Worm (Caenorhabditis elegans): Measurements from ENCODE around the gene nlp-20.

nlp-20 gene

ce11 chrIV:7642971-7643370 lies at the start of gene nlp-20:
TSS of gene nlp-20 (minus strand) at chrIV:7643071.
- no peak for TF ChIP-seq W03F9.2 (tag; optimal IDR thresholded peaks at IDR 0.05)
- TF ChIP-seq him-1 (tag; optimal IDR thresholded peaks at IDR 0.05) = no peak
- TF ChIP-seq dao-5 (tag; optimal IDR thresholded peaks at IDR 0.05) = no peak

ce11 chrIV:7692451-7692850 lies 49.6 kb upstream of the nlp-20 start:
- TF ChIP-seq W03F9.2 (tag; optimal IDR thresholded peaks at IDR 0.05) (no peak), dao-5 (tag; optimal IDR thresholded peaks at IDR 0.05) (no peak), him-1 (tag; optimal IDR thresholded peaks at IDR 0.05) (no peak)

DNA sequence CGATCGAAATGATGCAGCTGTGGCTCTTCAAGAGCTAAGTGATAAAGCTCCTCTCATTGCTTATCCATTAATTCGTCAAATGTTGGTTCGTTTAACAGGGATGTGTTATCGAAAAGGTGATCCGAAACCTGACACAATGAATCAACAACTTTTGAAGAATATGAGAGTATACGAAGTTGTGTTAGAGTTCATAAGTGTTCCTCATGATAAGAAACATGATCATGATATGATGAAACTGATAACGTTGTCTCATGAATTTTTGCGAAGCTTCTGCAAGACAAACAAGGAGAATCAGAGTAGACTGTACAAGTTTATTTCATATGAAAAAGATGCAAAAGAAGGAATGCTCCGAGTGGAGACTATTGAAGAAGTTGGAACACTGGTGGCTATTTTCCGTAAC lies 46.5 kb upstream of the nlp-20 start:
- TF ChIP-seq him-1 (tag; optimal IDR thresholded peaks at IDR 0.05) (no peak), W03F9.2 (tag; optimal IDR thresholded peaks at IDR 0.05) (no peak), dao-5 (tag; optimal IDR thresholded peaks at IDR 0.05) (no peak)

ce11 chrIV:7679120-7679519 lies 36.2 kb upstream of the nlp-20 start:
- TF ChIP-seq him-1 (tag; optimal IDR thresholded peaks at IDR 0.05) (no peak), dao-5 (tag; optimal IDR thresholded peaks at IDR 0.05) (no peak)

DNA sequence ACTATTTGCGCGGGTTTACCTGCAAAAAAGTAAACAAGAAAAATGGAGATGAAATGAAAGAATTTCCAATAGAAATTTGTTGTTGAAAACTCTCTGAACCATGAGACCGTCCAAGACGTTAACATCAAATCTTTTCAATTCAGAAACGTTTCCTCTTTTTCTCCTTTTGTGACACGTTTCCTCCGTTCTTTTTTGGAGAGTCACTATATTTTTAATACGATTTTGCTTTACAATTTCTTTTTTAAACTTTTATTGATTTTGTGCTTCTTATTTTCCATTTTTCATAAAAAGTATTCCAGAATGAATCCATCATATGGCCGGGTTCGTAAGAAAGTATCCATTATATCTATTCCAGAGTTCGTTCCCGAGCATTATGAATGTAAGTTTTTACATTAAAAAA lies 32.0 kb upstream of the nlp-20 start, which contains the start of gene itr-1:
Gene itr-1, plus strand, starts transcription at position 301 of the 400 bp plus-strand sequence.
- TF ChIP-seq him-1 (tag; optimal IDR thresholded peaks at IDR 0.05) (no peak), dao-5 (tag; optimal IDR thresholded peaks at IDR 0.05) (no peak), W03F9.2 (tag; optimal IDR thresholded peaks at IDR 0.05) (no peak)

DNA sequence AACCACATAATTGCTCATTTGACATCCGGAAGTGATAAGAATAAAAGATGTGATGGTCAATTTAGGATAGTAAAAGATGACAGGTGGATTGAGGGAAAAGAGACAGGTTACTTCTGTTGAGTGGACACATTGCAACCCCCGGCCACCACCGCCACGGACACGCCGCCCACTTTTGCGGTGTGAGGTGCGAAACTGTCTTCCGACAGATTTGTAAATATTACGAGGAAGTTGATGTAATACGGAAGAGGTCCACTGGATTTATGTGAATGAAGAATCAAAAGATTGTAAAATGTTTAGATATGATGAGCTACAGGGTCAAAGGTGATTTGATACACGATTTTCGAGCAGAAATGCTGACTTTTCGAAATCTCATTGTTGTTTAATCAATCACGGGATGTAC lies 30.0 kb upstream of the nlp-20 start, which contains the start of gene C08G9.2:
Gene C08G9.2, minus strand, starts transcription at position 101 of the 400 bp plus-strand sequence.
- no peak for TF ChIP-seq dao-5 (tag; optimal IDR thresholded peaks at IDR 0.05)
- TF ChIP-seq W03F9.2 (tag; optimal IDR thresholded peaks at IDR 0.05) = no peak
- no peak for TF ChIP-seq him-1 (tag; optimal IDR thresholded peaks at IDR 0.05)

DNA sequence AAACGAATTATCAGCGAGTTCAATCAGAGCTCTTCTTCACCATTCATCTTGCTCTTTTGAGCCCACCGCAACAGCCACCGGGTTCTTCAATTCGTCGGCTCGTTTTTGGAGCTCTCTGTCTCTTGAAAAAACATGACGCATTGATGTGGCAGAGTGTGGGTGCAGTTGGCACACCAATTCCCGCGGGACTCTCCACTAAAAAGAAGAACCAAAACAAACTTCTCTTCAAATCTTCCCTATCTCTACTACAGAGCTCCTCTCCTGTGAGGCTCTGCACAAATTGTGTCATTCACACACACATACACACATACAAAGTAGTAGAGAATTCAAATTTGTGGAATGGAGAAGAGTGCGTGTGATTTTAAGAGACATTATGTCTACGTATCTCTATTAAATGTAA lies 20.1 kb upstream of the nlp-20 start:
- TF ChIP-seq him-1 (tag; optimal IDR thresholded peaks at IDR 0.05) = peak; percentile 43
- no peak for TF ChIP-seq dao-5 (tag; optimal IDR thresholded peaks at IDR 0.05)

ce11 chrIV:7661569-7661968 lies 18.7 kb upstream of the nlp-20 start:
- no peak for TF ChIP-seq W03F9.2 (tag; optimal IDR thresholded peaks at IDR 0.05)
- no peak for TF ChIP-seq dao-5 (tag; optimal IDR thresholded peaks at IDR 0.05)
- no peak for TF ChIP-seq him-1 (tag; optimal IDR thresholded peaks at IDR 0.05)

- no peak for TF ChIP-seq him-1 (tag; optimal IDR thresholded peaks at IDR 0.05)
- no peak for TF ChIP-seq dao-5 (tag; optimal IDR thresholded peaks at IDR 0.05)
- no peak for TF ChIP-seq W03F9.2 (tag; optimal IDR thresholded peaks at IDR 0.05)
Measured at ce11 chrIV:7659481-7659880, 16.6 kb upstream of the nlp-20 start.

DNA sequence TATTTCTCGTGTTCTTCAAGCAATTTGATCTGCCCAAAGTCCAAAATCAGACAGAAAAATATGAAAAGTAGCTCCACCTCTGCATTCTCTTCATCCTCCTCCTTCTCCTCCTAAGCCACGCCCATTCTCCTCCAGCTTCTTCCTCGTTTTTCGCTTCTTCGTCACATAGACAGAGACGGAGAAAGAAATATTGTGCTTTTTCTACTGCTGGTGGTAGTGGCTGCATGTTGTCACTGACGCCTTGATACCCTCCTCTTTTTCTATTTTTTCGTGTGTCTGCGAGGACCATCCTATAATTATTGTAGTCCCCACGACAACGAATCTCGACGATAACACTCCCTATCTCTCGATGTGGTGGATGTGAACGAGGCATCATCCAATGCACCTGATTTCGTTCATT lies 15.7 kb upstream of the nlp-20 start, which contains the start of gene C08G9.1:
Gene C08G9.1, plus strand, starts transcription at position 175 of the 400 bp plus-strand sequence.
- no peak for TF ChIP-seq him-1 (tag; optimal IDR thresholded peaks at IDR 0.05)
- no peak for TF ChIP-seq W03F9.2 (tag; optimal IDR thresholded peaks at IDR 0.05)
- TF ChIP-seq dao-5 (tag; optimal IDR thresholded peaks at IDR 0.05) = no peak

- no peak for TF ChIP-seq dao-5 (tag; optimal IDR thresholded peaks at IDR 0.05)
- TF ChIP-seq W03F9.2 (tag; optimal IDR thresholded peaks at IDR 0.05) = peak; percentile 70
Measured at ce11 chrIV:7654212-7654778, 11.4 kb upstream of the nlp-20 start, which contains the start of gene nrde-4. TSS of gene nrde-4 (minus strand) at chrIV:7654262.

ce11 chrIV:7653198-7653597 lies 10.3 kb upstream of the nlp-20 start:
- TF ChIP-seq him-1 (tag; optimal IDR thresholded peaks at IDR 0.05) = no peak
- TF ChIP-seq W03F9.2 (tag; optimal IDR thresholded peaks at IDR 0.05) = no peak
- no peak for TF ChIP-seq dao-5 (tag; optimal IDR thresholded peaks at IDR 0.05)

ce11 chrIV:7651120-7651519 lies 8.2 kb upstream of the nlp-20 start, which contains the start of gene cima-1:
TSS of gene cima-1 (plus strand) at chrIV:7651459.
- TF ChIP-seq him-1 (tag; optimal IDR thresholded peaks at IDR 0.05) = no peak
- TF ChIP-seq W03F9.2 (tag; optimal IDR thresholded peaks at IDR 0.05) = no peak
- TF ChIP-seq dao-5 (tag; optimal IDR thresholded peaks at IDR 0.05) = no peak

DNA sequence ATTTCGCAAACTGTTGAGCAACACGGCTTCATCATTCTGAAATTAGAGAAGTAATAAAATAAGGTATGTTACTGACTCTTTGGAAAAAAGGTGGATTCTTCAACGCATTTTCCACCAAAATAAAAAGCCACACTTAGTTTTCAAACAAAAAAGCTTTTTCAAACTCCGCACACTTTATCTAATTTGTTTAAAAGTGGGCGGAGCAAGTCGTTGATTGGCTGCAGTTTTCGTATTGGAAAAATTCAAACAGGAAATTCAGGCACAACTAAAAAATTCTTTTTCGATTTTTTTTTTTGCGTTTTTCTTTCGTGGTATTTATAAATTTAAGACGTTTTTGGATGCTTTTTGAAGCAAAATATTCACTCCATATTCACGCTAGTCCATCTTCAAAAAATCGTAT lies 7.6 kb upstream of the nlp-20 start:
- TF ChIP-seq him-1 (tag; optimal IDR thresholded peaks at IDR 0.05) (no peak), W03F9.2 (tag; optimal IDR thresholded peaks at IDR 0.05) (no peak), dao-5 (tag; optimal IDR thresholded peaks at IDR 0.05) (no peak)

- TF ChIP-seq him-1 (tag; optimal IDR thresholded peaks at IDR 0.05) (no peak), W03F9.2 (tag; optimal IDR thresholded peaks at IDR 0.05) (no peak), dao-5 (tag; optimal IDR thresholded peaks at IDR 0.05) (no peak)
Measured at ce11 chrIV:7646861-7647260, 4.0 kb upstream of the nlp-20 start.
